Fruit fly (Drosophila melanogaster): ENCODE data around the gene SAK.

- TF ChIP-seq CG11696 (GFP tag; IDR thresholded peaks at IDR 0.05) (no peak), da (GFP tag; optimal IDR thresholded peaks at IDR 0.05) (no peak), CG10431 (GFP tag; optimal IDR thresholded peaks at IDR 0.05) (peak; percentile 85), pan (optimal IDR thresholded peaks at IDR 0.05) (no peak), pan (GFP tag; optimal IDR thresholded peaks at IDR 0.05 in 1 of 2, IDR thresholded peaks at IDR 0.05 in 1 of 2) (no peak), hb (GFP tag; IDR thresholded peaks at IDR 0.05; ENCODE audit: partially characterized antibody) (no peak), odd (GFP tag; optimal IDR thresholded peaks at IDR 0.05) (no peak), CG6854 (GFP tag; optimal IDR thresholded peaks at IDR 0.05) (no peak), Lhr (GFP tag; optimal IDR thresholded peaks at IDR 0.05) (peak; percentile 73), CG15601 (tag; optimal IDR thresholded peaks at IDR 0.05) (no peak), Bteb2 (GFP tag; optimal IDR thresholded peaks at IDR 0.05) (no peak)
Measured at dm6 chr3L:21516716-21517266, 1.1 kb upstream of the SAK start.

All from whole organism, embryonic.